Worm (Caenorhabditis elegans): Measurements from ENCODE around the gene wrt-1.

- TF ChIP-seq pqm-1 (tag; optimal IDR thresholded peaks at IDR 0.05) (no peak), nhr-11 (tag; optimal IDR thresholded peaks at IDR 0.05) (no peak), rnt-1 (tag; optimal IDR thresholded peaks at IDR 0.05) (no peak), ama-1 (optimal IDR thresholded peaks at IDR 0.05) (no peak), fkh-10 (GFP tag; optimal IDR thresholded peaks at IDR 0.05) (no peak), tbx-2 (tag; optimal IDR thresholded peaks at IDR 0.05) (no peak)
These were observed 27.2 kb downstream of the wrt-1 start for ce11 chrII:7557981-7558380.

All from whole organism, late embryonic.